Worm (Caenorhabditis elegans): Measurements from ENCODE around the gene T16G1.18.
A peak's percentile ranks its signal among the peaks of the same experiment; 100 is the strongest.

ce11 chrV:12950812-12951528 is at the start of gene T16G1.18, which contains the start of gene T16G1.9:
- TF ChIP-seq pha-4 (tag; optimal IDR thresholded peaks at IDR 0.05) = peak; percentile 71
- no peak for TF ChIP-seq tbx-2 (tag; optimal IDR thresholded peaks at IDR 0.05)
- no peak for TF ChIP-seq aly-2 (tag; optimal IDR thresholded peaks at IDR 0.05)
- TF ChIP-seq nhr-11 (tag; optimal IDR thresholded peaks at IDR 0.05) = no peak
- no peak for TF ChIP-seq ceh-16 (tag; optimal IDR thresholded peaks at IDR 0.05)
- no peak for TF ChIP-seq ztf-4 (tag; optimal IDR thresholded peaks at IDR 0.05)
- TF ChIP-seq nhr-77 (tag; optimal IDR thresholded peaks at IDR 0.05) = no peak
- no peak for TF ChIP-seq daf-12 (tag; optimal IDR thresholded peaks at IDR 0.05)
- no peak for TF ChIP-seq ZK546.5 (tag; optimal IDR thresholded peaks at IDR 0.05)

All from whole organism, L3 larva.